In the genomic region with DNA sequence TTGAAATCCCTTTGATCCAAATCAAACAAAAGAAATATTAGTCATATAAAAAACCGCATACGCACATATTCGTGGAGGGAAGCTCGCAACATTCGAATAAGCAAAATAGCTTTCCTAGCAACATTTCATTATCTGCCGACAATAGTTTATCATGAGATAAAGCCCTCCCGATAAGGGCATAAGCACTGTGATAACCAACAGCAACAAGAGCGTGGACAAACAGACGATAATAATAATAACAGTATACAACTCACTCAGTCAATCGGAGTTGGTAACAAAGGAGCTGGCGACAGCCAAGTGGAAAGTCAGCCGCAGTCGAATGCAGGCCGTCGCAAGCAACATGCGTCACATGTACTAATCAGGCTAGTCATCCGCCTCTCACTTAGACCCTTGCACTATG, we compare ENCODE assay signal across 3 fruit fly cellular contexts.
TF ChIP-seq lines count a peak whose summit lies in the region.

No protein-coding gene starts in this region.

- TF ChIP-seq CTCF in whole organism, embryonic (GFP tag; optimal IDR thresholded peaks at IDR 0.05; lab: Kevin White, UChicago), result no peak

TF ChIP-seq in whole organism, adult, 20 proteins besides CTCF, POLR2A, EP300 and RAD21:
- TF ChIP-seq CG5204 (GFP tag; optimal IDR thresholded peaks at IDR 0.05; lab: Kevin White, UChicago), result no peak
- TF ChIP-seq tj (GFP tag; optimal IDR thresholded peaks at IDR 0.05; lab: Kevin White, UChicago), result no peak
- TF ChIP-seq CG33017 (tag; optimal IDR thresholded peaks at IDR 0.05; lab: Kevin White, UChicago), result no peak
- TF ChIP-seq kay (GFP tag; lab: Kevin White, UChicago; ENCODE audit: borderline replicate concordance), result peak; percentile 26
- no peak for TF ChIP-seq bab1 (GFP tag; optimal IDR thresholded peaks at IDR 0.05; lab: Kevin White, UChicago)
- TF ChIP-seq cnc (optimal IDR thresholded peaks at IDR 0.05; lab: Kevin White, UChicago), result no peak
- TF ChIP-seq Hr96 (GFP tag; optimal IDR thresholded peaks at IDR 0.05; lab: Kevin White, UChicago), result no peak
- no peak for TF ChIP-seq Clk (GFP tag; optimal IDR thresholded peaks at IDR 0.05; lab: Kevin White, UChicago)

TF ChIP-seq in whole organism, embryonic, 481 proteins besides CTCF, POLR2A, EP300 and RAD21 (continues in another document):
- TF ChIP-seq ash1 (GFP tag; optimal IDR thresholded peaks at IDR 0.05; lab: Kevin White, UChicago), result no peak
- no peak for TF ChIP-seq zen2 (GFP tag; IDR thresholded peaks at IDR 0.05; lab: Robert Waterston, UW; ENCODE audit: partially characterized antibody)
- no peak for TF ChIP-seq CG8478 (optimal IDR thresholded peaks at IDR 0.05; lab: Kevin White, UChicago)
- TF ChIP-seq CG15514 (GFP tag; optimal IDR thresholded peaks at IDR 0.05; lab: Kevin White, UChicago), result no peak
- TF ChIP-seq fu2 (GFP tag; optimal IDR thresholded peaks at IDR 0.05; lab: Kevin White, UChicago), result no peak
- TF ChIP-seq Hmx (GFP tag; optimal IDR thresholded peaks at IDR 0.05; lab: Kevin White, UChicago), result no peak
- TF ChIP-seq NC2β (GFP tag; optimal IDR thresholded peaks at IDR 0.05; lab: Kevin White, UChicago), result no peak
- no peak for TF ChIP-seq abd-A (tag; optimal IDR thresholded peaks at IDR 0.05; lab: Kevin White, UChicago)
- peak; percentile 22 for TF ChIP-seq wek (GFP tag; optimal IDR thresholded peaks at IDR 0.05; lab: Kevin White, UChicago)
- TF ChIP-seq cato (GFP tag; optimal IDR thresholded peaks at IDR 0.05; lab: Kevin White, UChicago; ENCODE audit: borderline replicate concordance), result no peak
- TF ChIP-seq CG15479 (GFP tag; optimal IDR thresholded peaks at IDR 0.05; lab: Kevin White, UChicago), result no peak
- no peak for TF ChIP-seq hb (GFP tag; IDR thresholded peaks at IDR 0.05; lab: Robert Waterston, UW; ENCODE audit: partially characterized antibody)
- no peak for TF ChIP-seq sqz (GFP tag; optimal IDR thresholded peaks at IDR 0.05; lab: Kevin White, UChicago)
- no peak for TF ChIP-seq gcm (GFP tag; optimal IDR thresholded peaks at IDR 0.05; lab: Kevin White, UChicago)
- no peak for TF ChIP-seq ssp (GFP tag; IDR thresholded peaks at IDR 0.05; lab: Robert Waterston, UW)
- TF ChIP-seq dysf (GFP tag; IDR thresholded peaks at IDR 0.05; lab: Robert Waterston, UW), result no peak
- no peak for TF ChIP-seq Hr78 (GFP tag; optimal IDR thresholded peaks at IDR 0.05; lab: Kevin White, UChicago)
- peak; percentile 5 for TF ChIP-seq CG15601 (tag; optimal IDR thresholded peaks at IDR 0.05; lab: Kevin White, UChicago)
- peak; percentile 79; the same call in 2 of the 3 replicates for TF ChIP-seq CG2199 (GFP tag; IDR thresholded peaks at IDR 0.05; lab: Robert Waterston, UW)
- TF ChIP-seq mirr (GFP tag; optimal IDR thresholded peaks at IDR 0.05; lab: Kevin White, UChicago), result peak; percentile 43
- TF ChIP-seq lab (GFP tag; optimal IDR thresholded peaks at IDR 0.05; lab: Kevin White, UChicago), result no peak
- no peak for TF ChIP-seq klu (GFP tag; IDR thresholded peaks at IDR 0.05; lab: Robert Waterston, UW)
- TF ChIP-seq MESR4 (GFP tag; optimal IDR thresholded peaks at IDR 0.05; lab: Kevin White, UChicago), result no peak
- TF ChIP-seq HLH54F (GFP tag; optimal IDR thresholded peaks at IDR 0.05; lab: Kevin White, UChicago), result no peak
- no peak for TF ChIP-seq CG30431 (GFP tag; optimal IDR thresholded peaks at IDR 0.05; lab: Kevin White, UChicago)
- TF ChIP-seq HmgD (GFP tag; optimal IDR thresholded peaks at IDR 0.05; lab: Kevin White, UChicago), result no peak
- TF ChIP-seq fd64A (GFP tag; optimal IDR thresholded peaks at IDR 0.05; lab: Kevin White, UChicago), result no peak
- peak; percentile 21 for TF ChIP-seq oc (tag; optimal IDR thresholded peaks at IDR 0.05; lab: Kevin White, UChicago)
- TF ChIP-seq CG5180 (GFP tag; optimal IDR thresholded peaks at IDR 0.05; lab: Kevin White, UChicago), result no peak
- no peak for TF ChIP-seq CG17802 (tag; optimal IDR thresholded peaks at IDR 0.05; lab: Kevin White, UChicago)
- TF ChIP-seq zf30C (GFP tag; optimal IDR thresholded peaks at IDR 0.05; lab: Kevin White, UChicago), result no peak
- no peak for TF ChIP-seq CG13624 (GFP tag; optimal IDR thresholded peaks at IDR 0.05; lab: Kevin White, UChicago)
- TF ChIP-seq CG14014 (GFP tag; IDR thresholded peaks at IDR 0.05; lab: Robert Waterston, UW), result no peak
- no peak for TF ChIP-seq CG9797 (GFP tag; optimal IDR thresholded peaks at IDR 0.05; lab: Kevin White, UChicago)
- peak; percentile 23 for TF ChIP-seq exex (tag; optimal IDR thresholded peaks at IDR 0.05; lab: Kevin White, UChicago)
- TF ChIP-seq ci (GFP tag; IDR thresholded peaks at IDR 0.05; lab: Robert Waterston, UW), result peak; percentile 43; the same call in 1 of the 3 replicates
- TF ChIP-seq gfzf (GFP tag; optimal IDR thresholded peaks at IDR 0.05; lab: Kevin White, UChicago), result no peak
- no peak for TF ChIP-seq CG10431 (GFP tag; optimal IDR thresholded peaks at IDR 0.05; lab: Kevin White, UChicago)
- TF ChIP-seq peb (GFP tag; IDR thresholded peaks at IDR 0.05; lab: Robert Waterston, UW), result no peak
- no peak for TF ChIP-seq en (GFP tag; optimal IDR thresholded peaks at IDR 0.05; lab: Kevin White, UChicago)
- no peak for TF ChIP-seq Hmr (GFP tag; optimal IDR thresholded peaks at IDR 0.05; lab: Kevin White, UChicago)

TF ChIP-seq in whole organism, prepupa, 60 proteins besides CTCF, POLR2A, EP300 and RAD21:
- TF ChIP-seq ss (GFP tag; optimal IDR thresholded peaks at IDR 0.05; lab: Kevin White, UChicago) (no peak), CG7368 (GFP tag; optimal IDR thresholded peaks at IDR 0.05; lab: Kevin White, UChicago) (no peak), Eip78C (GFP tag; lab: Kevin White, UChicago) (peak; percentile 40), Sox102F (GFP tag; optimal IDR thresholded peaks at IDR 0.05; lab: Kevin White, UChicago) (no peak), CG6276 (GFP tag; optimal IDR thresholded peaks at IDR 0.05; lab: Kevin White, UChicago) (no peak), fkh (GFP tag; optimal IDR thresholded peaks at IDR 0.05; lab: Kevin White, UChicago) (peak; percentile 28), Sox14 (GFP tag; optimal IDR thresholded peaks at IDR 0.05; lab: Kevin White, UChicago) (peak; percentile 18), dsx (GFP tag; optimal IDR thresholded peaks at IDR 0.05; lab: Kevin White, UChicago; ENCODE audit: poor library complexity, severe bottlenecking) (no peak), Gug (GFP tag; IDR thresholded peaks at IDR 0.05; lab: Robert Waterston, UW) (no peak), cyc (GFP tag; optimal IDR thresholded peaks at IDR 0.05; lab: Kevin White, UChicago) (no peak), Blimp-1 (GFP tag; optimal IDR thresholded peaks at IDR 0.05; lab: Kevin White, UChicago) (no peak)
